Fruit fly (Drosophila melanogaster): ENCODE results near the gene CG6144.
A peak's percentile ranks its signal among the peaks of the same experiment; 100 is the strongest.

CG6144 gene

dm6 chr2L:10439174-10439573 lies 49.3 kb upstream of the CG6144 start, which contains the start of gene Nse4 (continued):
- TF ChIP-seq CG6791 (GFP tag; IDR thresholded peaks at IDR 0.05; ENCODE audit: partially characterized antibody) (peak; percentile 90), Ssrp (tag; optimal IDR thresholded peaks at IDR 0.05) (no peak), pfk (GFP tag; optimal IDR thresholded peaks at IDR 0.05) (peak; percentile 70), CG5245 (GFP tag; optimal IDR thresholded peaks at IDR 0.05) (no peak), ssp (GFP tag; IDR thresholded peaks at IDR 0.05) (peak; percentile 95), caup (GFP tag; optimal IDR thresholded peaks at IDR 0.05; ENCODE audit: severe bottlenecking) (no peak), CG8290 (GFP tag; optimal IDR thresholded peaks at IDR 0.05) (peak; percentile 38), CG8290 (tag; optimal IDR thresholded peaks at IDR 0.05) (no peak), CG4707 (GFP tag; optimal IDR thresholded peaks at IDR 0.05) (no peak), CG6254 (GFP tag; optimal IDR thresholded peaks at IDR 0.05) (no peak), sna (GFP tag; IDR thresholded peaks at IDR 0.05; ENCODE audit: partially characterized antibody) (peak; percentile 83), CG12769 (tag; optimal IDR thresholded peaks at IDR 0.05) (no peak), otp (GFP tag; IDR thresholded peaks at IDR 0.05) (no peak), HmgZ (tag; optimal IDR thresholded peaks at IDR 0.05) (peak; percentile 5), CG12219 (GFP tag; optimal IDR thresholded peaks at IDR 0.05) (no peak), CG4820 (GFP tag; optimal IDR thresholded peaks at IDR 0.05) (no peak), CG17612 (GFP tag; IDR thresholded peaks at IDR 0.05) (no peak), CG30020 (tag; optimal IDR thresholded peaks at IDR 0.05) (peak; percentile 97), Lim3 (GFP tag; IDR thresholded peaks at IDR 0.05) (no peak), cato (GFP tag; optimal IDR thresholded peaks at IDR 0.05; ENCODE audit: borderline replicate concordance) (no peak), Opbp (GFP tag; IDR thresholded peaks at IDR 0.05; ENCODE audit: partially characterized antibody) (peak; percentile 77; the same call in 2 of the 3 replicates), emc (GFP tag; optimal IDR thresholded peaks at IDR 0.05) (no peak), gt (GFP tag; IDR thresholded peaks at IDR 0.05) (no peak), CG13894 (tag; optimal IDR thresholded peaks at IDR 0.05) (no peak), Xrp1 (GFP tag; IDR thresholded peaks at IDR 0.05) (no peak), salm (tag; optimal IDR thresholded peaks at IDR 0.05) (no peak), kay (GFP tag; optimal IDR thresholded peaks at IDR 0.05) (no peak), Deaf1 (tag; optimal IDR thresholded peaks at IDR 0.05) (no peak), D19A (tag; optimal IDR thresholded peaks at IDR 0.05) (no peak), pho (GFP tag; optimal IDR thresholded peaks at IDR 0.05) (no peak), Oli (tag; optimal IDR thresholded peaks at IDR 0.05) (no peak), so (GFP tag; IDR thresholded peaks at IDR 0.05) (no peak), hkb (optimal IDR thresholded peaks at IDR 0.05) (no peak), hkb (GFP tag; IDR thresholded peaks at IDR 0.05) (no peak), CG34376 (GFP tag; optimal IDR thresholded peaks at IDR 0.05) (no peak), pnt (GFP tag; optimal IDR thresholded peaks at IDR 0.05) (no peak), CG9932 (GFP tag; IDR thresholded peaks at IDR 0.05) (no peak), jumu (GFP tag; optimal IDR thresholded peaks at IDR 0.05) (no peak), CG17359 (tag; optimal IDR thresholded peaks at IDR 0.05) (no peak), Bdp1 (GFP tag; optimal IDR thresholded peaks at IDR 0.05) (no peak), wor (GFP tag; IDR thresholded peaks at IDR 0.05) (no peak), CG11695 (GFP tag; IDR thresholded peaks at IDR 0.05) (no peak), amos (GFP tag; IDR thresholded peaks at IDR 0.05; ENCODE audit: partially characterized antibody) (peak; percentile 84; the same call in 1 of the 2 replicates), MESR4 (GFP tag; optimal IDR thresholded peaks at IDR 0.05) (peak; percentile 16), CG42726 (GFP tag; IDR thresholded peaks at IDR 0.05; ENCODE audit: partially characterized antibody) (no peak), Eip74EF (GFP tag; optimal IDR thresholded peaks at IDR 0.05) (no peak), CG9876 (GFP tag; optimal IDR thresholded peaks at IDR 0.05) (no peak), CG1603 (tag; optimal IDR thresholded peaks at IDR 0.05) (peak; percentile 99), CG2875 (GFP tag; optimal IDR thresholded peaks at IDR 0.05) (no peak), sug (tag; optimal IDR thresholded peaks at IDR 0.05) (peak; percentile 2), CG17802 (tag; optimal IDR thresholded peaks at IDR 0.05) (peak; percentile 41)

Data from whole organism, embryonic.